Fruit fly (Drosophila melanogaster): ENCODE results near the gene ICA69.

The ICA69 gene

dm6 chr3L:21176276-21176934 is 45.2 kb downstream of the ICA69 start:
- no peak for TF ChIP-seq CG32006 (GFP tag; optimal IDR thresholded peaks at IDR 0.05)
- TF ChIP-seq CG8319 (GFP tag; optimal IDR thresholded peaks at IDR 0.05): no peak
- peak; percentile 1 for TF ChIP-seq CG6808 (GFP tag; optimal IDR thresholded peaks at IDR 0.05)
- TF ChIP-seq Eip78C (GFP tag): no peak
- TF ChIP-seq CG9139 (GFP tag; optimal IDR thresholded peaks at IDR 0.05): no peak
- no peak for TF ChIP-seq svp (GFP tag)
- no peak for TF ChIP-seq CG6163 (GFP tag; IDR thresholded peaks at IDR 0.05)
- no peak for TF ChIP-seq CG15336 (GFP tag; IDR thresholded peaks at IDR 0.05)
- peak in 1 of 2 experiments; percentile 1 for TF ChIP-seq ss (GFP tag; optimal IDR thresholded peaks at IDR 0.05)
- no peak for TF ChIP-seq acj6 (GFP tag; optimal IDR thresholded peaks at IDR 0.05)
- TF ChIP-seq fkh (GFP tag; optimal IDR thresholded peaks at IDR 0.05): no peak
- TF ChIP-seq CG8632 (GFP tag; optimal IDR thresholded peaks at IDR 0.05): no peak
- no peak for TF ChIP-seq Met (GFP tag; optimal IDR thresholded peaks at IDR 0.05)
- no peak for TF ChIP-seq Eip93F (GFP tag; optimal IDR thresholded peaks at IDR 0.05)
- TF ChIP-seq CG3919 (GFP tag; optimal IDR thresholded peaks at IDR 0.05): no peak
- no peak for TF ChIP-seq topi (GFP tag; optimal IDR thresholded peaks at IDR 0.05)
- TF ChIP-seq cyc (GFP tag; optimal IDR thresholded peaks at IDR 0.05): no peak

- TF ChIP-seq spab (GFP tag; optimal IDR thresholded peaks at IDR 0.05) (peak; percentile 16), Ets96B (tag; optimal IDR thresholded peaks at IDR 0.05) (peak; percentile 29), Hr4 (GFP tag; optimal IDR thresholded peaks at IDR 0.05) (peak; percentile 75), Met (GFP tag; optimal IDR thresholded peaks at IDR 0.05) (peak; percentile 70), CG3032 (tag; optimal IDR thresholded peaks at IDR 0.05) (peak; percentile 15), eg (GFP tag; IDR thresholded peaks at IDR 0.05) (peak; percentile 85), CG6792 (GFP tag; optimal IDR thresholded peaks at IDR 0.05) (peak; percentile 47), Hr38 (GFP tag; optimal IDR thresholded peaks at IDR 0.05) (no peak), Sox14 (GFP tag; optimal IDR thresholded peaks at IDR 0.05) (peak; percentile 51), CG11294 (GFP tag; IDR thresholded peaks at IDR 0.05) (peak; percentile 52; the same call in 1 of the 2 replicates), Eip78C (GFP tag) (peak; percentile 86), CG34406 (GFP tag; optimal IDR thresholded peaks at IDR 0.05) (peak; percentile 24), CG11902 (GFP tag; optimal IDR thresholded peaks at IDR 0.05) (no peak), Hr39 (GFP tag; optimal IDR thresholded peaks at IDR 0.05) (peak; percentile 64), achi (GFP tag; optimal IDR thresholded peaks at IDR 0.05) (peak; percentile 51), Gug (GFP tag; IDR thresholded peaks at IDR 0.05) (peak; percentile 47), cyc (GFP tag; optimal IDR thresholded peaks at IDR 0.05) (peak; percentile 49), topi (GFP tag; optimal IDR thresholded peaks at IDR 0.05) (peak; percentile 57), CG31627 (GFP tag; optimal IDR thresholded peaks at IDR 0.05) (peak; percentile 60), ss (GFP tag; optimal IDR thresholded peaks at IDR 0.05) (peak; percentile 3 to 31), CG6276 (GFP tag; optimal IDR thresholded peaks at IDR 0.05) (no peak), esn (GFP tag; optimal IDR thresholded peaks at IDR 0.05) (peak; percentile 69), lz (GFP tag; optimal IDR thresholded peaks at IDR 0.05) (peak; percentile 49), net (GFP tag; optimal IDR thresholded peaks at IDR 0.05) (peak; percentile 69), fd85E (GFP tag; optimal IDR thresholded peaks at IDR 0.05) (no peak), CG15336 (GFP tag; IDR thresholded peaks at IDR 0.05) (peak; percentile 76), Sox15 (GFP tag; optimal IDR thresholded peaks at IDR 0.05) (no peak), fkh (GFP tag; optimal IDR thresholded peaks at IDR 0.05) (no peak), vri (GFP tag; optimal IDR thresholded peaks at IDR 0.05) (peak; percentile 69), CG6163 (GFP tag; IDR thresholded peaks at IDR 0.05) (peak; percentile 65), svp (GFP tag) (peak; percentile 79), salr (GFP tag; optimal IDR thresholded peaks at IDR 0.05) (peak in 1 of 2 experiments; percentile 70), fd59A (GFP tag; optimal IDR thresholded peaks at IDR 0.05) (no peak), Ets21C (GFP tag; optimal IDR thresholded peaks at IDR 0.05) (no peak), Smox (GFP tag; optimal IDR thresholded peaks at IDR 0.05) (peak; percentile 63), CG8632 (GFP tag; optimal IDR thresholded peaks at IDR 0.05) (peak; percentile 47), OdsH (GFP tag; optimal IDR thresholded peaks at IDR 0.05) (peak; percentile 64), CG3919 (GFP tag; optimal IDR thresholded peaks at IDR 0.05) (peak; percentile 64), CG1621 (tag; optimal IDR thresholded peaks at IDR 0.05) (no peak), dsx (GFP tag; optimal IDR thresholded peaks at IDR 0.05; ENCODE audit: poor library complexity, severe bottlenecking) (no peak), CG10631 (GFP tag; optimal IDR thresholded peaks at IDR 0.05) (peak; percentile 48)
These were observed 45.8 kb downstream of the ICA69 start for dm6 chr3L:21176935-21177581.

Data from whole organism, prepupa.